Worm (Caenorhabditis elegans): Measurements from ENCODE around the gene T28C6.5.

DNA sequence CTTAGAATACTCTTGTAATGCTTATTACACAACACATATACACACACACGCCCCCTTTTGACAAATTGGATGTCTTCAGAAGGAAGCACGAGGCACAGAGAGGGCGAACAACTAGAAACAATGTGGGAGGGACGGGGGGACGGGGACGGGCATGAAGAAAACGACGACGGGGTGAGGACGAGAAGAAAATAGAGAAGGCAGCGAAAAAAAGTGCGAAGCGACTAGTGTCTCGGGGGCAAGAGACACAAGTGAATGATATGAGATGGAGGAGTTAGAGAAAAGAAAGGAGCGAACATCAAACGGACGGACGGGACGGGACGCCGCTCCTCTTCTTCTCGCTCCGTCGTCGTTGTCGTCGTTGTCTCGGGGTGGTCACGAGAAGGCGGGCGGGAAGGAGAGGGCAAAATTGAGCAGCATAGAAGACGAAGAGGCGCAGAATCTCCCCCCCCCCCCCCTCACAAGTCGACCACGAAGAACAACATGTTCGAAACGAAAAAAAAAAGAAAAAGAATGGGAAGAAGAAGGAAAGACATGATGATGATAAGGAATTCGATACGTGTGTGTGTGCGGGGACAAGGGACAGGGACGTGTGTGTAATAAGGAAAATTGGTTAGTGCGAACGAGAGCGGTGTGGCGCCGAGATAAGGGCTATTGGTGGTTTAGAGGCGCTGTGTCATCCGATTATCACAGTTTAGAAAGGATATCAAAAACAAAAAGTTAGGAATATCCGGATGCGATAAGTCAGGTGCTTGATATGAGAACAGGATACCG lies 26.2 kb upstream of the T28C6.5 start:
- TF ChIP-seq ztf-11 (tag; optimal IDR thresholded peaks at IDR 0.05) (no peak), unc-39 (tag; optimal IDR thresholded peaks at IDR 0.05) (peak; percentile 29), ztf-4 (tag; optimal IDR thresholded peaks at IDR 0.05) (peak; percentile 87), mab-5 (tag; optimal IDR thresholded peaks at IDR 0.05) (peak; percentile 31), nhr-237 (tag; optimal IDR thresholded peaks at IDR 0.05) (no peak), unc-62 (GFP tag; optimal IDR thresholded peaks at IDR 0.05) (peak; percentile 45), ZK546.5 (tag; optimal IDR thresholded peaks at IDR 0.05) (no peak), nhr-21 (tag; optimal IDR thresholded peaks at IDR 0.05) (peak; percentile 89)

Data from whole organism, L2 larva.